Worm (Caenorhabditis elegans) whole organism, mixed stage, embryonic: ENCODE data around the gene C37C3.1.

Experiments
- M03D4.4 ChIP-seq: sonication (generic microtip); optimal IDR thresholded peaks from 2 replicates; lab custom pipeline; 2017; ENCODE audit warnings: mild to moderate bottlenecking, missing genetic modification characterization, missing compliant biosample characterization
- bed-3 ChIP-seq: fragments of 200-800 bp; sonication (Bioruptor generic); optimal IDR thresholded peaks from 3 replicates; lab custom pipeline; 2018; ENCODE audit warnings: mild to moderate bottlenecking, missing genetic modification characterization, moderate library complexity, missing compliant biosample characterization
- blmp-1 ChIP-seq: fragments of 150-350 bp; optimal IDR thresholded peaks from 2 replicates; lab custom pipeline; 2014; ENCODE audit warnings: missing biosample characterization, missing genetic modification characterization
- ceh-39 ChIP-seq: fragments of 150-350 bp; optimal IDR thresholded peaks from 2 replicates; lab custom pipeline; 2014; ENCODE audit warnings: missing biosample characterization, missing genetic modification characterization
- ceh-43 ChIP-seq: fragments of 200-800 bp; sonication (Bioruptor generic); optimal IDR thresholded peaks from 2 replicates; lab custom pipeline; 2018; ENCODE audit warnings: mild to moderate bottlenecking, missing genetic modification characterization, moderate library complexity, missing compliant biosample characterization
- ceh-83 ChIP-seq: fragments of 200-800 bp; sonication (Bioruptor generic); optimal IDR thresholded peaks from 2 replicates; lab custom pipeline; 2018; ENCODE audit warnings: mild to moderate bottlenecking, missing genetic modification characterization, missing compliant biosample characterization
- ces-1 ChIP-seq: fragments of 150-350 bp; optimal IDR thresholded peaks from 2 replicates; lab custom pipeline; 2014; ENCODE audit warnings: missing biosample characterization, missing genetic modification reagents, missing genetic modification characterization
- cnd-1 ChIP-seq: fragments of 200-800 bp; sonication (Bioruptor generic); optimal IDR thresholded peaks from 2 replicates; lab custom pipeline; 2018; ENCODE audit warnings: mild to moderate bottlenecking, missing genetic modification characterization, missing compliant biosample characterization
- drap-1 ChIP-seq: fragments of 200-800 bp; sonication (Bioruptor generic); optimal IDR thresholded peaks from 3 replicates; lab custom pipeline; 2018; ENCODE audit warnings: mild to moderate bottlenecking, missing genetic modification characterization, missing compliant biosample characterization
- elt-1 ChIP-seq: sonication (generic microtip); optimal IDR thresholded peaks from 2 replicates; lab custom pipeline; 2017; ENCODE audit warnings: missing genetic modification characterization, mild to moderate bottlenecking, missing compliant biosample characterization, antibody characterized with exemption, moderate library complexity, borderline replicate concordance; ENCODE audit not compliant: insufficient read depth
- elt-3 ChIP-seq: fragments of 150-350 bp; optimal IDR thresholded peaks from 2 replicates; lab custom pipeline; 2014; ENCODE audit warnings: missing biosample characterization, missing genetic modification characterization
- flh-1 ChIP-seq: fragments of 200-800 bp; sonication (Bioruptor generic); optimal IDR thresholded peaks from 2 replicates; lab custom pipeline; 2018; ENCODE audit warnings: mild to moderate bottlenecking, missing genetic modification characterization, moderate library complexity, missing compliant biosample characterization
- ham-2 ChIP-seq: fragments of 200-800 bp; sonication (Bioruptor generic); optimal IDR thresholded peaks from 2 replicates; lab custom pipeline; 2018; ENCODE audit warnings: mild to moderate bottlenecking, missing genetic modification characterization, missing compliant biosample characterization
- hlh-1 ChIP-seq: fragments of 150-350 bp; optimal IDR thresholded peaks from 2 replicates; lab custom pipeline; 2014; ENCODE audit warnings: missing biosample characterization, missing genetic modification reagents, missing genetic modification characterization
- lin-13 ChIP-seq: fragments of 150-350 bp; optimal IDR thresholded peaks from 2 replicates; lab custom pipeline; 2014; ENCODE audit warnings: missing biosample characterization, missing genetic modification characterization
- lin-32 ChIP-seq: fragments of 200-800 bp; sonication (Bioruptor generic); optimal IDR thresholded peaks from 2 replicates; lab custom pipeline; 2018; ENCODE audit warnings: mild to moderate bottlenecking, missing genetic modification characterization, missing compliant biosample characterization
- lsy-2 ChIP-seq: fragments of 150-350 bp; optimal IDR thresholded peaks from 2 replicates; lab custom pipeline; 2014; ENCODE audit warnings: missing biosample characterization, missing genetic modification characterization
- mab-5 ChIP-seq: fragments of 150-350 bp; optimal IDR thresholded peaks from 2 replicates; lab custom pipeline; 2014; ENCODE audit warnings: missing biosample characterization, missing genetic modification characterization
- mep-1 ChIP-seq: fragments of 150-350 bp; optimal IDR thresholded peaks from 2 replicates; lab custom pipeline; 2017; ENCODE audit warnings: missing biosample characterization, missing genetic modification reagents, missing genetic modification characterization, inconsistent platforms
- mls-2 ChIP-seq: sonication (generic microtip); optimal IDR thresholded peaks from 2 replicates; lab custom pipeline; 2016; ENCODE audit warnings: mild to moderate bottlenecking, missing genetic modification characterization, moderate library complexity, missing compliant biosample characterization
- nhr-12 ChIP-seq: fragments of 150-350 bp; optimal IDR thresholded peaks from 2 replicates; lab custom pipeline; 2014; ENCODE audit warnings: missing biosample characterization, missing genetic modification characterization
- nhr-2 ChIP-seq: fragments of 150-350 bp; optimal IDR thresholded peaks from 2 replicates; lab custom pipeline; 2014; ENCODE audit warnings: missing biosample characterization, missing genetic modification characterization
- nhr-237 ChIP-seq: fragments of 150-350 bp; optimal IDR thresholded peaks from 2 replicates; lab custom pipeline; 2014; ENCODE audit warnings: missing biosample characterization, missing genetic modification characterization
- nhr-28 ChIP-seq: fragments of 150-350 bp; optimal IDR thresholded peaks from 2 replicates; lab custom pipeline; 2014; ENCODE audit warnings: missing biosample characterization, missing genetic modification characterization
- nhr-76 ChIP-seq: sonication (generic microtip); optimal IDR thresholded peaks from 2 replicates; lab custom pipeline; 2017; ENCODE audit warnings: missing biosample characterization, missing genetic modification characterization
- pha-4 ChIP-seq: fragments of 150-350 bp; optimal IDR thresholded peaks from 2 replicates; lab custom pipeline; 2018; ENCODE audit warnings: missing biosample characterization, missing genetic modification reagents, missing genetic modification characterization
- sem-2 ChIP-seq: fragments of 200-800 bp; sonication (Bioruptor generic); optimal IDR thresholded peaks from 2 replicates; lab custom pipeline; 2018; ENCODE audit warnings: mild to moderate bottlenecking, missing genetic modification characterization, missing compliant biosample characterization
- snpc-4 ChIP-seq: fragments of 150-350 bp; optimal IDR thresholded peaks from 2 replicates; lab custom pipeline; 2014; ENCODE audit warnings: missing biosample characterization, missing genetic modification characterization
- sptf-1 ChIP-seq: sonication (generic microtip); optimal IDR thresholded peaks from 2 replicates; lab custom pipeline; 2017; ENCODE audit warnings: mild to moderate bottlenecking, missing genetic modification characterization, moderate library complexity, missing compliant biosample characterization
- tbx-8 ChIP-seq: fragments of 200-800 bp; sonication (Bioruptor generic); optimal IDR thresholded peaks from 2 replicates; lab custom pipeline; 2018; ENCODE audit warnings: mild to moderate bottlenecking, missing genetic modification characterization, moderate library complexity, missing compliant biosample characterization
- unc-120 ChIP-seq: sonication (generic microtip); optimal IDR thresholded peaks from 2 replicates; lab custom pipeline; 2017; ENCODE audit warnings: missing genetic modification characterization, missing compliant biosample characterization; ENCODE audit not compliant: poor library complexity, severe bottlenecking
- unc-39 ChIP-seq: fragments of 150-350 bp; optimal IDR thresholded peaks from 2 replicates; lab custom pipeline; 2014; ENCODE audit warnings: missing biosample characterization, missing genetic modification characterization
- unc-62 ChIP-seq: fragments of 150-350 bp; optimal IDR thresholded peaks from 2 replicates; lab custom pipeline; 2014; ENCODE audit warnings: missing biosample characterization, missing genetic modification reagents, missing genetic modification characterization
- zip-8 ChIP-seq: fragments of 150-350 bp; optimal IDR thresholded peaks from 2 replicates; lab custom pipeline; 2014; ENCODE audit warnings: missing biosample characterization, missing genetic modification characterization
- ztf-11 ChIP-seq: fragments of 150-350 bp; optimal IDR thresholded peaks from 2 replicates; lab custom pipeline; 2014; ENCODE audit warnings: missing biosample characterization, missing genetic modification characterization

Gene C37C3.1

ce11 chrV:7853900-7854299, 3.9 kb upstream of the C37C3.1 start:
- TF ChIP-seq nhr-12 (tag; lab: Kevin White, UChicago) (no peak), mep-1 (peak; percentile 27), ces-1 (GFP tag; lab: Kevin White, UChicago) (peak; percentile 11)
- TF ChIP-seq, all 35 proteins: peak for 2

ce11 chrV:7854603-7855002, 3.2 kb upstream of the C37C3.1 start, which contains the start of the genes C37C3.9 and C37C3.18:
C37C3.9 (minus strand) TSS chrV:7854700.
C37C3.18 (plus strand) TSS chrV:7854993.
- no peak for TF ChIP-seq ztf-11
- TF ChIP-seq unc-120 (tag; lab: Kevin White, UChicago) = peak; percentile 47
- no peak for TF ChIP-seq ceh-83 (GFP tag; lab: Kevin White, UChicago)
- no peak for TF ChIP-seq zip-8 (tag; lab: Kevin White, UChicago)
- peak; percentile 51 for TF ChIP-seq lsy-2 (tag; lab: Kevin White, UChicago)
- TF ChIP-seq mep-1 = peak; percentile 58
- no peak for TF ChIP-seq ceh-39 (tag; lab: Kevin White, UChicago)
- TF ChIP-seq pha-4 (tag; lab: Kevin White, UChicago) = peak; percentile 75
- no peak for TF ChIP-seq mls-2 (tag; lab: Kevin White, UChicago)
- no peak for TF ChIP-seq nhr-2
- TF ChIP-seq bed-3 (GFP tag; lab: Kevin White, UChicago) = no peak
- no peak for TF ChIP-seq elt-3 (tag; lab: Kevin White, UChicago)
- no peak for TF ChIP-seq cnd-1 (tag; lab: Kevin White, UChicago)
- TF ChIP-seq drap-1 = no peak
- TF ChIP-seq lin-13 (tag; lab: Kevin White, UChicago) = no peak
- TF ChIP-seq hlh-1 (tag; lab: Kevin White, UChicago) = no peak
- TF ChIP-seq elt-1 = no peak
- peak; percentile 49 for TF ChIP-seq ces-1 (GFP tag; lab: Kevin White, UChicago)
- no peak for TF ChIP-seq nhr-28 (tag; lab: Kevin White, UChicago)
- TF ChIP-seq mab-5 (tag; lab: Kevin White, UChicago) = no peak
- TF ChIP-seq sem-2 (GFP tag; lab: Kevin White, UChicago) = no peak
- no peak for TF ChIP-seq snpc-4
- TF ChIP-seq unc-62 = peak; percentile 46
- TF ChIP-seq nhr-237 (tag; lab: Kevin White, UChicago) = peak; percentile 49
- no peak for TF ChIP-seq ceh-43 (GFP tag; lab: Kevin White, UChicago)
- no peak for TF ChIP-seq flh-1 (GFP tag; lab: Kevin White, UChicago)
- TF ChIP-seq unc-39 (tag; lab: Kevin White, UChicago) = no peak
- TF ChIP-seq M03D4.4 (tag; lab: Kevin White, UChicago) = no peak
- no peak for TF ChIP-seq nhr-12 (tag; lab: Kevin White, UChicago)
- TF ChIP-seq tbx-8 = no peak
- no peak for TF ChIP-seq nhr-76
- peak; percentile 2 for TF ChIP-seq blmp-1 (tag; lab: Kevin White, UChicago)
- no peak for TF ChIP-seq lin-32 (GFP tag; lab: Kevin White, UChicago)
- TF ChIP-seq ham-2 (GFP tag; lab: Kevin White, UChicago) = peak; percentile 66
- TF ChIP-seq sptf-1 = no peak

ce11 chrV:7855382-7855994, 2.3 kb upstream of the C37C3.1 start, which contains the start of gene C37C3.2:
C37C3.2 (plus strand) TSS chrV:7855944.
- TF ChIP-seq nhr-28 (tag; lab: Kevin White, UChicago) (no peak), hlh-1 (tag; lab: Kevin White, UChicago) (no peak), lin-32 (GFP tag; lab: Kevin White, UChicago) (no peak), zip-8 (tag; lab: Kevin White, UChicago) (no peak), bed-3 (GFP tag; lab: Kevin White, UChicago) (no peak), unc-120 (tag; lab: Kevin White, UChicago) (no peak), nhr-12 (tag; lab: Kevin White, UChicago) (no peak), ces-1 (GFP tag; lab: Kevin White, UChicago) (no peak), elt-3 (tag; lab: Kevin White, UChicago) (no peak), snpc-4 (no peak), mep-1 (no peak), ceh-39 (tag; lab: Kevin White, UChicago) (no peak), ceh-43 (GFP tag; lab: Kevin White, UChicago) (no peak)
